Fruit fly (Drosophila melanogaster): Measurements from ENCODE around the gene kuk.

The kuk gene

dm6 chr3R:17066828-17067430 is 13.1 kb upstream of the kuk start (continued):
- peak; percentile 26; the same call in 1 of the 2 replicates for TF ChIP-seq CG9932 (GFP tag; IDR thresholded peaks at IDR 0.05)
- no peak for TF ChIP-seq gro (GFP tag; optimal IDR thresholded peaks at IDR 0.05)
- peak; percentile 89 for TF ChIP-seq CG12769 (tag; optimal IDR thresholded peaks at IDR 0.05)
- no peak for TF ChIP-seq psq (GFP tag; optimal IDR thresholded peaks at IDR 0.05)
- no peak for TF ChIP-seq klu (GFP tag; IDR thresholded peaks at IDR 0.05)
- peak; percentile 34; the same call in 1 of the 2 replicates for TF ChIP-seq Adf1 (GFP tag; IDR thresholded peaks at IDR 0.05)
- no peak for TF ChIP-seq CG10274 (GFP tag; optimal IDR thresholded peaks at IDR 0.05)
- TF ChIP-seq crc (GFP tag; optimal IDR thresholded peaks at IDR 0.05), result no peak
- no peak for TF ChIP-seq CG9609 (GFP tag; optimal IDR thresholded peaks at IDR 0.05)
- no peak for TF ChIP-seq hb (GFP tag; IDR thresholded peaks at IDR 0.05; ENCODE audit: partially characterized antibody)
- no peak for TF ChIP-seq Sox100B (GFP tag; optimal IDR thresholded peaks at IDR 0.05)
- TF ChIP-seq CG3838 (GFP tag; optimal IDR thresholded peaks at IDR 0.05), result no peak
- no peak for TF ChIP-seq Fer2 (tag; optimal IDR thresholded peaks at IDR 0.05)
- 0 out of 2 replicates have a peak, but pooled peaks have one; percentile 14 for TF ChIP-seq stc (GFP tag; IDR thresholded peaks at IDR 0.05)
- TF ChIP-seq odd (GFP tag; optimal IDR thresholded peaks at IDR 0.05), result no peak
- TF ChIP-seq bowl (GFP tag; IDR thresholded peaks at IDR 0.05), result no peak
- no peak for TF ChIP-seq ttk (GFP tag; IDR thresholded peaks at IDR 0.05)
- no peak for TF ChIP-seq CG3407 (GFP tag; optimal IDR thresholded peaks at IDR 0.05)
- TF ChIP-seq CG16863 (GFP tag; optimal IDR thresholded peaks at IDR 0.05), result no peak
- no peak for TF ChIP-seq CG33213 (GFP tag; optimal IDR thresholded peaks at IDR 0.05)
- TF ChIP-seq esg (GFP tag; conservative IDR thresholded peaks at IDR 0.05), result no peak
- no peak for TF ChIP-seq Hey (tag; optimal IDR thresholded peaks at IDR 0.05)
- TF ChIP-seq caup (GFP tag; optimal IDR thresholded peaks at IDR 0.05; ENCODE audit: severe bottlenecking), result no peak
- no peak for TF ChIP-seq CG4424 (GFP tag; optimal IDR thresholded peaks at IDR 0.05)
- TF ChIP-seq vfl (GFP tag; optimal IDR thresholded peaks at IDR 0.05), result no peak
- no peak for TF ChIP-seq CG32772 (GFP tag; IDR thresholded peaks at IDR 0.05)
- 0 out of 2 replicates have a peak, but pooled peaks have one; percentile 11 for TF ChIP-seq ssp (GFP tag; IDR thresholded peaks at IDR 0.05)
- TF ChIP-seq Kr (GFP tag; optimal IDR thresholded peaks at IDR 0.05), result no peak
- TF ChIP-seq Mrtf (GFP tag; IDR thresholded peaks at IDR 0.05), result no peak
- no peak for TF ChIP-seq CG2116 (GFP tag; optimal IDR thresholded peaks at IDR 0.05)
- TF ChIP-seq Dip2 (GFP tag; IDR thresholded peaks at IDR 0.05), result no peak
- no peak for TF ChIP-seq HLH54F (GFP tag; optimal IDR thresholded peaks at IDR 0.05)
- no peak for TF ChIP-seq CG1233 (GFP tag; optimal IDR thresholded peaks at IDR 0.05)
- TF ChIP-seq sr (GFP tag; IDR thresholded peaks at IDR 0.05), result peak; percentile 73; the same call in 2 of the 3 replicates
- no peak for TF ChIP-seq CG1792 (GFP tag; optimal IDR thresholded peaks at IDR 0.05)
- no peak for TF ChIP-seq HmgZ (tag; optimal IDR thresholded peaks at IDR 0.05)
- TF ChIP-seq tio (GFP tag; optimal IDR thresholded peaks at IDR 0.05), result no peak
- no peak for TF ChIP-seq ftz-f1 (GFP tag; optimal IDR thresholded peaks at IDR 0.05)
- TF ChIP-seq CG12391 (tag; optimal IDR thresholded peaks at IDR 0.05), result no peak
- no peak for TF ChIP-seq CG13424 (tag; optimal IDR thresholded peaks at IDR 0.05)
- no peak for TF ChIP-seq pnt (GFP tag; optimal IDR thresholded peaks at IDR 0.05)
- no peak for TF ChIP-seq H2.0 (GFP tag; IDR thresholded peaks at IDR 0.05)
- TF ChIP-seq trh (GFP tag; optimal IDR thresholded peaks at IDR 0.05), result no peak
- TF ChIP-seq CG4617 (GFP tag; optimal IDR thresholded peaks at IDR 0.05; ENCODE audit: borderline replicate concordance), result no peak
- TF ChIP-seq CkIIα-i1 (GFP tag; IDR thresholded peaks at IDR 0.05), result no peak
- TF ChIP-seq Awh (GFP tag; IDR thresholded peaks at IDR 0.05), result no peak
- no peak for TF ChIP-seq CG13775 (GFP tag; optimal IDR thresholded peaks at IDR 0.05)
- no peak for TF ChIP-seq onecut (GFP tag; IDR thresholded peaks at IDR 0.05)
- 0 out of 4 replicates have a peak, but pooled peaks have one; percentile 52 for TF ChIP-seq chinmo (GFP tag; IDR thresholded peaks at IDR 0.05; ENCODE audit: partially characterized antibody)
- TF ChIP-seq CG7786 (GFP tag; optimal IDR thresholded peaks at IDR 0.05), result no peak
- no peak for TF ChIP-seq dysf (GFP tag; IDR thresholded peaks at IDR 0.05)

Data from whole organism, embryonic.